Worm (Caenorhabditis elegans): ENCODE results near the gene T01B4.3.

Gene T01B4.3

ce11 chrX:16331932-16332485 lies 14.5 kb upstream of the T01B4.3 start, which contains the start of gene taf-3 (continued):
- TF ChIP-seq zag-1 (tag; optimal IDR thresholded peaks at IDR 0.05) (no peak), pqm-1 (tag; optimal IDR thresholded peaks at IDR 0.05) (peak; percentile 59), nhr-77 (tag; optimal IDR thresholded peaks at IDR 0.05) (no peak), ama-1 (optimal IDR thresholded peaks at IDR 0.05) (no peak)

ce11 chrX:16331425-16331824 lies 13.9 kb upstream of the T01B4.3 start:
- TF ChIP-seq hmg-11 (tag; optimal IDR thresholded peaks at IDR 0.05): peak; percentile 15
- TF ChIP-seq ztf-11 (tag; optimal IDR thresholded peaks at IDR 0.05): no peak

ce11 chrX:16328328-16328727 lies 10.8 kb upstream of the T01B4.3 start, which contains the start of gene C11G6.2:
Gene C11G6.2 (plus strand): TSS chrX:16328628.
- TF ChIP-seq elt-1 (tag; optimal IDR thresholded peaks at IDR 0.05) (no peak), egl-27 (tag; optimal IDR thresholded peaks at IDR 0.05) (no peak), jun-1 (tag; optimal IDR thresholded peaks at IDR 0.05) (no peak), mml-1 (tag; optimal IDR thresholded peaks at IDR 0.05) (no peak), lin-15B (tag; optimal IDR thresholded peaks at IDR 0.05) (no peak)

- no peak for TF ChIP-seq nhr-237 (tag; optimal IDR thresholded peaks at IDR 0.05)
- peak; percentile 50 for TF ChIP-seq nhr-43 (tag; optimal IDR thresholded peaks at IDR 0.05; ENCODE audit: poor library complexity, severe bottlenecking)
- TF ChIP-seq fkh-10 (GFP tag; optimal IDR thresholded peaks at IDR 0.05): no peak
- TF ChIP-seq elt-2 (tag; optimal IDR thresholded peaks at IDR 0.05): no peak
Measured at ce11 chrX:16327229-16327628, 9.7 kb upstream of the T01B4.3 start.

- peak; percentile 34 for TF ChIP-seq nhr-43 (tag; optimal IDR thresholded peaks at IDR 0.05; ENCODE audit: poor library complexity, severe bottlenecking)
- TF ChIP-seq nhr-25 (tag; optimal IDR thresholded peaks at IDR 0.05): peak; percentile 69
- peak; percentile 24 for TF ChIP-seq nhr-23 (tag; optimal IDR thresholded peaks at IDR 0.05)
- TF ChIP-seq R02D3.7 (tag; optimal IDR thresholded peaks at IDR 0.05): no peak
- no peak for TF ChIP-seq nhr-12 (tag; optimal IDR thresholded peaks at IDR 0.05)
Measured at ce11 chrX:16324222-16324621, 6.7 kb upstream of the T01B4.3 start.

ce11 chrX:16321864-16322263 lies 4.3 kb upstream of the T01B4.3 start:
- TF ChIP-seq nhr-25 (tag; optimal IDR thresholded peaks at IDR 0.05) (peak; percentile 52), unc-62 (GFP tag; optimal IDR thresholded peaks at IDR 0.05) (no peak)

- TF ChIP-seq nhr-237 (tag; optimal IDR thresholded peaks at IDR 0.05) (no peak), mml-1 (tag; optimal IDR thresholded peaks at IDR 0.05) (no peak), egl-27 (tag; optimal IDR thresholded peaks at IDR 0.05) (no peak), fos-1 (tag; optimal IDR thresholded peaks at IDR 0.05) (no peak), ztf-4 (tag; optimal IDR thresholded peaks at IDR 0.05) (no peak), lin-39 (tag; optimal IDR thresholded peaks at IDR 0.05) (no peak), jun-1 (tag; optimal IDR thresholded peaks at IDR 0.05) (no peak), fkh-10 (GFP tag; optimal IDR thresholded peaks at IDR 0.05) (no peak), ceh-28 (tag; optimal IDR thresholded peaks at IDR 0.05) (no peak), lin-15B (tag; optimal IDR thresholded peaks at IDR 0.05) (no peak), ZK546.5 (tag; optimal IDR thresholded peaks at IDR 0.05) (no peak), mdl-1 (tag; optimal IDR thresholded peaks at IDR 0.05) (no peak)
Measured at ce11 chrX:16321327-16321726, 3.8 kb upstream of the T01B4.3 start.

ce11 chrX:16318248-16318647 lies 719 bp upstream of the T01B4.3 start:
- TF ChIP-seq egl-5 (tag; optimal IDR thresholded peaks at IDR 0.05) (no peak), ceh-82 (tag; optimal IDR thresholded peaks at IDR 0.05) (no peak), zag-1 (tag; optimal IDR thresholded peaks at IDR 0.05) (no peak), nhr-76 (tag; optimal IDR thresholded peaks at IDR 0.05) (no peak), fkh-2 (tag; optimal IDR thresholded peaks at IDR 0.05) (no peak), snpc-4 (tag; optimal IDR thresholded peaks at IDR 0.05) (no peak), pha-4 (tag; optimal IDR thresholded peaks at IDR 0.05) (no peak), ceh-28 (tag; optimal IDR thresholded peaks at IDR 0.05) (no peak), unc-39 (tag; optimal IDR thresholded peaks at IDR 0.05) (no peak), lsy-12 (tag; optimal IDR thresholded peaks at IDR 0.05) (no peak), tbx-2 (tag; optimal IDR thresholded peaks at IDR 0.05) (no peak), R02D3.7 (tag; optimal IDR thresholded peaks at IDR 0.05) (no peak), nhr-237 (tag; optimal IDR thresholded peaks at IDR 0.05) (no peak), nfya-1 (tag; optimal IDR thresholded peaks at IDR 0.05; ENCODE audit: insufficient read depth) (no peak)
